Fruit fly (Drosophila melanogaster) whole organism: Measurements from ENCODE around the gene CG15375.

Experiments used
- CG8478 ChIP-seq: fragments of >200 bp; optimal IDR thresholded peaks from 2 replicates; lab custom pipeline; 2018; ENCODE audit warnings: inconsistent platforms
- Dll ChIP-seq: fragments of >200 bp; optimal IDR thresholded peaks from 2 replicates; lab custom pipeline; 2017
- EcR ChIP-seq, 2 experiments: fragments of >200 bp; optimal IDR thresholded peaks; 2 replicates each; lab custom pipeline; 2017; ENCODE audit warnings: missing biosample characterization in 2 of 2, missing genetic modification characterization in 2 of 2, missing genetic modification reagents in 2 of 2
- pan ChIP-seq: fragments of >200 bp; optimal IDR thresholded peaks from 2 replicates; lab custom pipeline; 2017
- psq ChIP-seq: fragments of >200 bp; optimal IDR thresholded peaks from 2 replicates; lab custom pipeline; 2017
- usp ChIP-seq: fragments of >200 bp; optimal IDR thresholded peaks from 2 replicates; lab custom pipeline; 2017; ENCODE audit warnings: missing biosample characterization, missing genetic modification characterization, mixed read lengths

The CG15375 gene

dm6 chrX:4116834-4117736, 16.0 kb downstream of the CG15375 start, which contains the start of the genes tyf and Tip60:
Gene tyf (plus strand): TSS chrX:4117020.
Gene Tip60 (minus strand): TSS chrX:4117487.
- TF ChIP-seq CG8478 (no peak), psq (no peak), Dll (lab: Kevin White, UChicago) (no peak), pan (lab: Kevin White, UChicago) (no peak), EcR (GFP tag; optimal IDR thresholded peaks at IDR 0.05; lab: Kevin White, UChicago) (no peak), usp (no peak)

- no peak for TF ChIP-seq CG8478
Measured at dm6 chrX:4119582-4119981, 18.5 kb downstream of the CG15375 start.

- TF ChIP-seq Dll (lab: Kevin White, UChicago) = no peak
- TF ChIP-seq usp = no peak
- TF ChIP-seq EcR (GFP tag; optimal IDR thresholded peaks at IDR 0.05; lab: Kevin White, UChicago) = no peak
- no peak for TF ChIP-seq pan (lab: Kevin White, UChicago)
- no peak for TF ChIP-seq CG8478
- no peak for TF ChIP-seq psq
Measured at dm6 chrX:4131049-4131629, 30.0 kb downstream of the CG15375 start, which contains the start of gene GlcAT-I. Gene GlcAT-I (plus strand): TSS chrX:4131211.

dm6 chrX:4139043-4139442, 37.9 kb downstream of the CG15375 start:
- TF ChIP-seq usp = no peak
- TF ChIP-seq EcR (GFP tag; optimal IDR thresholded peaks at IDR 0.05; lab: Kevin White, UChicago) = no peak
- TF ChIP-seq Dll (lab: Kevin White, UChicago) = no peak

- TF ChIP-seq Dll (lab: Kevin White, UChicago) (no peak), CG8478 (no peak), usp (no peak), EcR (GFP tag; optimal IDR thresholded peaks at IDR 0.05; lab: Kevin White, UChicago) (no peak), psq (no peak), pan (lab: Kevin White, UChicago) (no peak)
Measured at dm6 chrX:4150989-4151388, 49.9 kb downstream of the CG15375 start.
